Fruit fly (Drosophila melanogaster) whole organism, prepupa: ENCODE measurements around the gene CG10565.

Experiments
- CG1621 ChIP-seq: fragments of 200-800 bp; sonication (Bioruptor generic); optimal IDR thresholded peaks from 3 replicates; lab custom pipeline; 2018; ENCODE audit warnings: missing biosample characterization, mild to moderate bottlenecking, missing genetic modification characterization
- CG31627 ChIP-seq: fragments of 200-800 bp; sonication (Bioruptor generic); optimal IDR thresholded peaks from 3 replicates; lab custom pipeline; 2016; ENCODE audit warnings: missing biosample characterization, missing genetic modification characterization
- CG32006 ChIP-seq: fragments of 200-800 bp; sonication (Bioruptor generic); optimal IDR thresholded peaks from 3 replicates; lab custom pipeline; 2017; ENCODE audit warnings: missing biosample characterization, mild to moderate bottlenecking, missing genetic modification characterization
- CG6792 ChIP-seq: fragments of 200-800 bp; sonication (Bioruptor generic); optimal IDR thresholded peaks from 3 replicates; lab custom pipeline; 2016; ENCODE audit warnings: missing biosample characterization, missing genetic modification characterization
- CG6808 ChIP-seq: fragments of 200-800 bp; sonication (Bioruptor generic); optimal IDR thresholded peaks from 3 replicates; lab custom pipeline; 2017; ENCODE audit warnings: missing biosample characterization, missing genetic modification characterization, mild to moderate bottlenecking, moderate library complexity, missing genetic modification reagents
- CG8119 ChIP-seq: fragments of 200-800 bp; sonication (Bioruptor generic); IDR thresholded peaks from 3 replicates; pipeline ENCODE4 v1.3.6; 2022; ENCODE audit warnings: missing biosample characterization, missing genetic modification characterization
- Gug ChIP-seq: fragments of 200-800 bp; sonication (Bioruptor generic); IDR thresholded peaks from 2 replicates; pipeline ENCODE4 v1.3.6; 2022; ENCODE audit warnings: missing biosample characterization, missing genetic modification characterization
- Lpt ChIP-seq: fragments of 200-800 bp; sonication (Bioruptor generic); optimal IDR thresholded peaks from 3 replicates; lab custom pipeline; 2016; ENCODE audit warnings: missing biosample characterization, missing genetic modification characterization
- Met ChIP-seq: fragments of 200-800 bp; sonication (Bioruptor generic); optimal IDR thresholded peaks from 3 replicates; lab custom pipeline; 2016; ENCODE audit warnings: missing biosample characterization, missing genetic modification characterization
- fd59A ChIP-seq: fragments of 200-800 bp; sonication (Bioruptor generic); optimal IDR thresholded peaks from 2 replicates; lab custom pipeline; 2017; ENCODE audit warnings: missing biosample characterization, mild to moderate bottlenecking, missing genetic modification characterization, missing genetic modification reagents
- fkh ChIP-seq: fragments of 200-800 bp; sonication (Bioruptor generic); optimal IDR thresholded peaks from 3 replicates; lab custom pipeline; 2017; ENCODE audit warnings: missing biosample characterization, mild to moderate bottlenecking, missing genetic modification characterization, moderate library complexity
- salr ChIP-seq, 2 experiments: fragments of 200-800 bp; sonication (Bioruptor generic); optimal IDR thresholded peaks; 3 replicates each; lab custom pipeline; 2016 to 2018; ENCODE audit warnings: missing biosample characterization in 2 of 2, missing genetic modification characterization in 2 of 2, mild to moderate bottlenecking in 1 of 2
- spab ChIP-seq: fragments of 200-800 bp; sonication (Bioruptor generic); optimal IDR thresholded peaks from 2 replicates; lab custom pipeline; 2017; ENCODE audit warnings: missing biosample characterization, mild to moderate bottlenecking, missing genetic modification characterization, missing genetic modification reagents

Gene CG10565

dm6 chr3L:21088889-21089288 is 47.3 kb downstream of the CG10565 start, which contains the start of gene CG33285:
Gene CG33285 (minus strand): TSS chr3L:21088989.
- TF ChIP-seq fd59A (no peak), Met (GFP tag; lab: Kevin White, UChicago) (no peak), CG1621 (tag; lab: Kevin White, UChicago) (no peak), fkh (GFP tag; lab: Kevin White, UChicago) (no peak), CG32006 (GFP tag; lab: Kevin White, UChicago) (no peak), CG6792 (GFP tag; lab: Kevin White, UChicago) (no peak), Gug (GFP tag; lab: Robert Waterston, UW) (no peak), Lpt (GFP tag; lab: Kevin White, UChicago) (no peak), CG8119 (no peak), salr (GFP tag; optimal IDR thresholded peaks at IDR 0.05; lab: Kevin White, UChicago) (no peak), spab (GFP tag; lab: Kevin White, UChicago) (no peak), CG6808 (GFP tag; lab: Kevin White, UChicago) (no peak), CG31627 (GFP tag; lab: Kevin White, UChicago) (no peak)
- TF ChIP-seq, all 60 proteins: peak for 0
